Worm (Caenorhabditis elegans): Measurements from ENCODE around the gene npr-43.

DNA sequence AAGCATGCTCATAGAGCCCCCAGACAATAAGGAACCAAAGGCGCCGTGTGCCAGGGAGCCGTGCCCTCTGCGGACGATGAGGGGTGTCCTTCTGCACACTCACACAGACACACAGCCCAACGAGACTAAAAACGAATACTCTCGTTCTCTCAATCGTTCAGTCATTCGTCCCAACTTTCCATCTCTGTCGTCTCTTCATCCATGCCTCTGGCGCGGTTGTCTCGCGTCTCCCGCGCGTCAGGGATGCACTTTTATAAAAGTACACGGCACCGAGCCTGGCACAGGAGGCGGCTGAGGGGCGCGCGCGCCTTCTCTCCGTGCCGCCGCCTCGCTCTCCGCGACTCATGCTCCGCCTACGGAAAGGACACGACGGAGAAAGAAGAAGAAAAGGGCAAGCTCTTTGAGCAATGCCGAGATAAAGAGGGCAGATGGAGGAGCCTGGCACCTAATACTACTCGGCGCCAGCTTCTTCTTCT lies 12.4 kb downstream of the npr-43 start:
- TF ChIP-seq nfya-1 (tag; optimal IDR thresholded peaks at IDR 0.05; ENCODE audit: borderline replicate concordance, insufficient read depth) (no peak), snpc-4 (GFP tag; optimal IDR thresholded peaks at IDR 0.05) (no peak), snpc-4 (tag; optimal IDR thresholded peaks at IDR 0.05) (peak in 2 of 4 experiments; percentile 55 to 58), rcor-1 (GFP tag; IDR thresholded peaks at IDR 0.05) (no peak), ama-1 (optimal IDR thresholded peaks at IDR 0.05) (no peak), ama-1 (GFP tag; optimal IDR thresholded peaks at IDR 0.05) (no peak), attf-3 (GFP tag; conservative IDR thresholded peaks at IDR 0.05) (no peak), bed-1 (GFP tag; IDR thresholded peaks at IDR 0.05) (no peak), ceh-27 (GFP tag; optimal IDR thresholded peaks at IDR 0.05) (no peak), atf-7 (tag; optimal IDR thresholded peaks at IDR 0.05) (no peak), nhr-90 (tag; optimal IDR thresholded peaks at IDR 0.05) (peak; percentile 5), akir-1 (GFP tag; optimal IDR thresholded peaks at IDR 0.05) (no peak)

Measured in whole organism, young adult.